Fruit fly (Drosophila melanogaster) whole organism, embryonic: ENCODE data around the gene CG14174.

Experiments
- Aef1 ChIP-seq: fragments of 200-800 bp; sonication (Bioruptor generic); IDR thresholded peaks from 3 replicates; pipeline ENCODE4 v1.3.6; 2022; ENCODE audit warnings: missing biosample characterization, missing genetic modification characterization
- B-H2 ChIP-seq: fragments of 200-800 bp; sonication (Bioruptor generic); optimal IDR thresholded peaks from 2 replicates; lab custom pipeline; 2018; ENCODE audit warnings: missing biosample characterization, mild to moderate bottlenecking, missing genetic modification characterization
- C15 ChIP-seq: fragments of 200-800 bp; sonication (Bioruptor generic); IDR thresholded peaks from 3 replicates; pipeline ENCODE4 v1.3.6; 2022; ENCODE audit warnings: missing biosample characterization, missing genetic modification characterization
- CG11247 ChIP-seq: fragments of 200-800 bp; sonication (Bioruptor generic); IDR thresholded peaks from 2 replicates; pipeline ENCODE4 v1.3.6; 2022; ENCODE audit warnings: missing biosample characterization, missing genetic modification characterization
- CG11456 ChIP-seq: fragments of 200-800 bp; sonication (Bioruptor generic); IDR thresholded peaks from 3 replicates; pipeline ENCODE4 v1.3.6; 2022; ENCODE audit warnings: missing biosample characterization, missing genetic modification characterization
- CG11723 ChIP-seq: fragments of 200-800 bp; sonication (Bioruptor generic); optimal IDR thresholded peaks from 2 replicates; lab custom pipeline; 2017; ENCODE audit warnings: missing biosample characterization, mild to moderate bottlenecking, missing genetic modification characterization
- CG12104 ChIP-seq: fragments of 200-800 bp; sonication (Bioruptor generic); optimal IDR thresholded peaks from 3 replicates; lab custom pipeline; 2016; ENCODE audit warnings: missing biosample characterization, missing genetic modification characterization
- CG12769 ChIP-seq: fragments of 200-800 bp; sonication (Bioruptor generic); optimal IDR thresholded peaks from 2 replicates; lab custom pipeline; 2019; ENCODE audit warnings: missing biosample characterization, mild to moderate bottlenecking, missing genetic modification characterization, moderate library complexity
- CG13775 ChIP-seq: fragments of 200-800 bp; sonication (Bioruptor generic); optimal IDR thresholded peaks from 3 replicates; lab custom pipeline; 2017; ENCODE audit warnings: missing biosample characterization, mild to moderate bottlenecking, missing genetic modification characterization
- CG14050 ChIP-seq: fragments of 200-800 bp; sonication (Bioruptor generic); IDR thresholded peaks from 3 replicates; pipeline ENCODE4 v1.3.6; 2022; ENCODE audit warnings: missing biosample characterization, missing genetic modification characterization
- CG14667 ChIP-seq: fragments of 200-800 bp; sonication (Bioruptor generic); IDR thresholded peaks from 2 replicates; pipeline ENCODE4 v1.3.6; 2022; ENCODE audit warnings: missing biosample characterization, missing genetic modification characterization
- CG1603 ChIP-seq: fragments of 200-800 bp; sonication (Bioruptor generic); optimal IDR thresholded peaks from 2 replicates; lab custom pipeline; 2019; ENCODE audit warnings: missing biosample characterization, mild to moderate bottlenecking, missing genetic modification characterization, moderate library complexity
- CG1832 ChIP-seq: fragments of 200-800 bp; sonication (Bioruptor generic); optimal IDR thresholded peaks from 2 replicates; lab custom pipeline; 2017; ENCODE audit warnings: missing biosample characterization, mild to moderate bottlenecking, missing genetic modification characterization, inconsistent platforms
- CG18764 ChIP-seq: fragments of 200-800 bp; sonication (Bioruptor generic); optimal IDR thresholded peaks from 3 replicates; lab custom pipeline; 2016; ENCODE audit warnings: missing biosample characterization, missing genetic modification characterization
- CG3065 ChIP-seq: fragments of 200-800 bp; sonication (Bioruptor generic); optimal IDR thresholded peaks from 2 replicates; lab custom pipeline; 2016; ENCODE audit warnings: missing biosample characterization, missing genetic modification characterization
- CG3163 ChIP-seq: fragments of 200-800 bp; sonication (Bioruptor generic); optimal IDR thresholded peaks from 3 replicates; lab custom pipeline; 2016; ENCODE audit warnings: missing biosample characterization, missing genetic modification characterization
- CG3838 ChIP-seq: fragments of 200-800 bp; sonication (Bioruptor generic); optimal IDR thresholded peaks from 3 replicates; lab custom pipeline; 2016; ENCODE audit warnings: missing biosample characterization, missing genetic modification characterization
- CG4282 ChIP-seq: fragments of 200-800 bp; sonication (Bioruptor generic); optimal IDR thresholded peaks from 2 replicates; lab custom pipeline; 2016; ENCODE audit warnings: missing biosample characterization, missing genetic modification characterization
- CG6272 ChIP-seq: fragments of 200-800 bp; sonication (Bioruptor generic); IDR thresholded peaks from 2 replicates; pipeline ENCODE4 v1.3.6; 2022; ENCODE audit warnings: missing biosample characterization, missing genetic modification characterization
- CG6654 ChIP-seq: fragments of 200-800 bp; sonication (Bioruptor generic); optimal IDR thresholded peaks from 2 replicates; lab custom pipeline; 2017; ENCODE audit warnings: missing biosample characterization, mild to moderate bottlenecking, missing genetic modification characterization
- CG6813 ChIP-seq: fragments of 200-800 bp; sonication (Bioruptor generic); optimal IDR thresholded peaks from 2 replicates; lab custom pipeline; 2017; ENCODE audit warnings: missing biosample characterization, missing genetic modification characterization, mild to moderate bottlenecking, moderate library complexity, missing genetic modification reagents
- CG7556 ChIP-seq: fragments of 200-800 bp; sonication (Bioruptor generic); optimal IDR thresholded peaks from 2 replicates; lab custom pipeline; 2017; ENCODE audit warnings: missing biosample characterization, mild to moderate bottlenecking, missing genetic modification characterization
- CG8388 ChIP-seq: fragments of 200-800 bp; sonication (Bioruptor generic); optimal IDR thresholded peaks from 2 replicates; lab custom pipeline; 2019; ENCODE audit warnings: missing biosample characterization, mild to moderate bottlenecking, missing genetic modification characterization, moderate library complexity
- CG9609 ChIP-seq: fragments of 200-800 bp; sonication (Bioruptor generic); optimal IDR thresholded peaks from 3 replicates; lab custom pipeline; 2016; ENCODE audit warnings: missing biosample characterization, missing genetic modification characterization
- CG9876 ChIP-seq: fragments of 200-800 bp; sonication (Bioruptor generic); optimal IDR thresholded peaks from 2 replicates; lab custom pipeline; 2016; ENCODE audit warnings: missing biosample characterization, missing genetic modification characterization
- CkIIα-i1 ChIP-seq: fragments of 200-800 bp; sonication (Bioruptor generic); IDR thresholded peaks from 2 replicates; pipeline ENCODE4 v1.3.6; 2022; ENCODE audit warnings: missing biosample characterization, missing genetic modification characterization
- D19B ChIP-seq: fragments of 200-800 bp; sonication (Bioruptor generic); optimal IDR thresholded peaks from 2 replicates; lab custom pipeline; 2017; ENCODE audit warnings: missing biosample characterization, mild to moderate bottlenecking, missing genetic modification characterization
- HmgD ChIP-seq: fragments of 200-800 bp; sonication (Bioruptor generic); optimal IDR thresholded peaks from 3 replicates; lab custom pipeline; 2016; ENCODE audit warnings: missing biosample characterization, missing genetic modification characterization
- HmgZ ChIP-seq: fragments of 200-800 bp; sonication (Bioruptor generic); optimal IDR thresholded peaks from 2 replicates; lab custom pipeline; 2018; ENCODE audit warnings: missing biosample characterization, mild to moderate bottlenecking, missing genetic modification characterization
- PHDP ChIP-seq: fragments of 200-800 bp; sonication (Bioruptor generic); optimal IDR thresholded peaks from 3 replicates; lab custom pipeline; 2018; ENCODE audit warnings: missing biosample characterization, mild to moderate bottlenecking, missing genetic modification characterization, moderate library complexity
- Ssrp ChIP-seq: fragments of 200-800 bp; sonication (Bioruptor generic); optimal IDR thresholded peaks from 2 replicates; lab custom pipeline; 2018; ENCODE audit warnings: missing biosample characterization, mild to moderate bottlenecking, missing genetic modification characterization, moderate library complexity
- cas ChIP-seq: fragments of 200-800 bp; sonication (Bioruptor generic); IDR thresholded peaks from 2 replicates; pipeline ENCODE4 v1.3.6; 2022; ENCODE audit warnings: missing biosample characterization, missing genetic modification characterization
- danr ChIP-seq: fragments of 200-800 bp; sonication (Bioruptor generic); IDR thresholded peaks from 2 replicates; pipeline ENCODE4 v1.3.6; 2022; ENCODE audit warnings: missing biosample characterization, missing genetic modification characterization
- ewg ChIP-seq: fragments of 200-800 bp; sonication (Bioruptor generic); optimal IDR thresholded peaks from 3 replicates; lab custom pipeline; 2017; ENCODE audit warnings: mild to moderate bottlenecking, missing biosample characterization, missing genetic modification reagents, missing genetic modification characterization
- gfzf ChIP-seq: fragments of 200-800 bp; sonication (Bioruptor generic); optimal IDR thresholded peaks from 2 replicates; lab custom pipeline; 2016; ENCODE audit warnings: missing biosample characterization, mild to moderate bottlenecking, missing genetic modification characterization, moderate library complexity
- hth ChIP-seq: fragments of >200 bp; optimal IDR thresholded peaks from 2 replicates; lab custom pipeline; 2017; ENCODE audit warnings: inconsistent platforms
- jing ChIP-seq: fragments of 200-800 bp; sonication (Bioruptor generic); optimal IDR thresholded peaks from 2 replicates; lab custom pipeline; 2018; ENCODE audit warnings: missing biosample characterization, mild to moderate bottlenecking, missing genetic modification characterization
- lab ChIP-seq: fragments of 200-800 bp; sonication (Bioruptor generic); optimal IDR thresholded peaks from 3 replicates; lab custom pipeline; 2017; ENCODE audit warnings: missing biosample characterization, missing genetic modification characterization, mild to moderate bottlenecking, moderate library complexity, missing genetic modification reagents
- lbe ChIP-seq: fragments of 200-800 bp; sonication (Bioruptor generic); optimal IDR thresholded peaks from 2 replicates; lab custom pipeline; 2016; ENCODE audit warnings: missing biosample characterization, mild to moderate bottlenecking, missing genetic modification characterization
- odd ChIP-seq: fragments of 200-800 bp; sonication (Bioruptor generic); optimal IDR thresholded peaks from 2 replicates; lab custom pipeline; 2017; ENCODE audit warnings: missing biosample characterization, mild to moderate bottlenecking, missing genetic modification characterization
- org-1 ChIP-seq: fragments of 200-800 bp; sonication (Bioruptor generic); optimal IDR thresholded peaks from 2 replicates; lab custom pipeline; 2017; ENCODE audit warnings: missing biosample characterization, missing genetic modification characterization
- pan ChIP-seq, 4 experiments: fragments of >200 bp in 3 of 4; fragments of 200-800 bp in 1 of 4; sonication (Bioruptor generic) in 1 of 4; optimal IDR thresholded peaks in 3 of 4; IDR thresholded peaks in 1 of 4; 2 replicates each; pipeline versions ENCODE4 v1.3.6 to Lab custom; 2017 to 2022; ENCODE audit warnings: missing biosample characterization in 2 of 4, missing genetic modification characterization in 2 of 4, mixed read lengths in 1 of 4
- pita ChIP-seq: fragments of 200-800 bp; sonication (Bioruptor generic); optimal IDR thresholded peaks from 2 replicates; lab custom pipeline; 2017; ENCODE audit warnings: missing biosample characterization, mild to moderate bottlenecking, missing genetic modification characterization
- pros ChIP-seq: fragments of 200-800 bp; sonication (Bioruptor generic); optimal IDR thresholded peaks from 3 replicates; lab custom pipeline; 2019; ENCODE audit warnings: missing biosample characterization, mild to moderate bottlenecking, missing genetic modification characterization, moderate library complexity
- sd ChIP-seq: fragments of 200-800 bp; sonication (Bioruptor generic); optimal IDR thresholded peaks from 3 replicates; lab custom pipeline; 2018; ENCODE audit warnings: missing biosample characterization, mild to moderate bottlenecking, missing genetic modification characterization, moderate library complexity
- sens-2 ChIP-seq: fragments of 200-800 bp; sonication (Bioruptor generic); IDR thresholded peaks from 2 replicates; pipeline ENCODE4 v1.3.6; 2022; ENCODE audit warnings: missing biosample characterization, missing genetic modification characterization
- sim ChIP-seq: fragments of 200-800 bp; sonication (Bioruptor generic); IDR thresholded peaks from 2 replicates; pipeline ENCODE4 v1.3.6; 2022; ENCODE audit warnings: missing biosample characterization, missing genetic modification characterization
- tna ChIP-seq: fragments of 200-800 bp; sonication (Bioruptor generic); IDR thresholded peaks from 2 replicates; pipeline ENCODE4 v1.3.6; 2022; ENCODE audit warnings: missing biosample characterization, missing genetic modification characterization; ENCODE audit not compliant: partially characterized antibody
- ttk ChIP-seq: fragments of 200-800 bp; sonication (Bioruptor generic); IDR thresholded peaks from 2 replicates; pipeline ENCODE4 v2.1.2; 2022; ENCODE audit warnings: missing biosample characterization, missing genetic modification characterization
- unpg ChIP-seq: fragments of 200-800 bp; sonication (Bioruptor generic); optimal IDR thresholded peaks from 3 replicates; lab custom pipeline; 2018; ENCODE audit warnings: missing biosample characterization, mild to moderate bottlenecking, missing genetic modification characterization, moderate library complexity
- zfh2 ChIP-seq: fragments of 200-800 bp; sonication (Bioruptor generic); optimal IDR thresholded peaks from 2 replicates; lab custom pipeline; 2016; ENCODE audit warnings: missing biosample characterization, missing genetic modification characterization

The CG14174 gene

DNA sequence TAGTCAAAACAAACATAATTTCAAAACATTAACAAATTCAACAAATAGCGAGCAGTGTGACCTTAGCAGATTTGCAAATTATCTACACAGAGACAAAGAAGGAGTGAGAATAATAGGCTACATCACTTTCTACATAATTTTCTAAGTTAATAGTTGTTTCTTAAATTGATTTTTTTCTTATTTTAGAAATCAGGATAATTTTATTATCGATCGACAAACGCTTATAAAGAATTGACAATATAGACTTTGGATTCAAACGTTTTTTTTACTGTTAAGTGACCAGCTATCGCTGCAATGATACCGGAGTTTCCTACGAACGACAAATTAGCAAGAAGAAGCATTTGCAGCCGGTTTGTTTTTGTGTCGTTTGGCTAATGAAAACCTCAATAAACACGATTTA is 4.0 kb downstream of the CG14174 start, which contains the start of the genes nbs and defl (continued):
- no peak for TF ChIP-seq pan (optimal IDR thresholded peaks at IDR 0.05; lab: Kevin White, UChicago)
- TF ChIP-seq pan (GFP tag; optimal IDR thresholded peaks at IDR 0.05 in 1 of 2, IDR thresholded peaks at IDR 0.05 in 1 of 2), result peak in 1 of 2 experiments; percentile 79
- no peak for TF ChIP-seq CG4282 (GFP tag; lab: Kevin White, UChicago)
- TF ChIP-seq pita (GFP tag; lab: Kevin White, UChicago), result no peak
- TF ChIP-seq CG9609, result peak; percentile 42
- TF ChIP-seq CG13775 (GFP tag; lab: Kevin White, UChicago), result peak; percentile 39
- TF ChIP-seq danr (GFP tag; lab: Robert Waterston, UW), result peak; percentile 44; the same call in 1 of the 2 replicates
- TF ChIP-seq sens-2, result no peak
- TF ChIP-seq CG6272, result peak; percentile 83
- no peak for TF ChIP-seq org-1
- TF ChIP-seq D19B (GFP tag; lab: Kevin White, UChicago), result no peak
- TF ChIP-seq C15 (GFP tag; lab: Robert Waterston, UW), result peak; percentile 29; the same call in 1 of the 3 replicates
- no peak for TF ChIP-seq pros (GFP tag; lab: Kevin White, UChicago)
- peak; percentile 59 for TF ChIP-seq Ssrp (tag; lab: Kevin White, UChicago)
- TF ChIP-seq CG14667 (GFP tag; lab: Robert Waterston, UW), result peak; percentile 76
- TF ChIP-seq cas, result 0 out of 2 replicates have a peak, but pooled peaks have one; percentile 36
- TF ChIP-seq sd, result no peak
- no peak for TF ChIP-seq CG12769 (tag; lab: Kevin White, UChicago)
- TF ChIP-seq gfzf, result peak; percentile 63
- TF ChIP-seq HmgD, result peak; percentile 37
- peak; percentile 66 for TF ChIP-seq lbe
- TF ChIP-seq CG11456 (GFP tag; lab: Robert Waterston, UW), result peak; percentile 58; the same call in 1 of the 3 replicates
- TF ChIP-seq CG3065, result peak; percentile 32
- no peak for TF ChIP-seq jing
- peak; percentile 77 for TF ChIP-seq zfh2 (GFP tag; lab: Kevin White, UChicago)
- TF ChIP-seq CG11247 (GFP tag; lab: Robert Waterston, UW), result peak; percentile 71
- peak; percentile 40 for TF ChIP-seq CG3838 (GFP tag; lab: Kevin White, UChicago)
- no peak for TF ChIP-seq CG1832 (GFP tag; lab: Kevin White, UChicago)
- TF ChIP-seq CG8388 (GFP tag; lab: Kevin White, UChicago), result peak; percentile 23
- TF ChIP-seq CG18764 (GFP tag; lab: Kevin White, UChicago), result peak; percentile 57
- no peak for TF ChIP-seq CkIIα-i1 (GFP tag; lab: Robert Waterston, UW)
- TF ChIP-seq PHDP, result peak; percentile 56
- no peak for TF ChIP-seq CG1603 (tag; lab: Kevin White, UChicago)
- TF ChIP-seq tna (GFP tag; lab: Robert Waterston, UW), result no peak
- peak; percentile 37 for TF ChIP-seq CG7556 (GFP tag; lab: Kevin White, UChicago)
- no peak for TF ChIP-seq lab (GFP tag; lab: Kevin White, UChicago)
- TF ChIP-seq CG11723 (GFP tag; lab: Kevin White, UChicago), result no peak
- peak; percentile 6 for TF ChIP-seq CG3163 (GFP tag; lab: Kevin White, UChicago)
- peak; percentile 53 for TF ChIP-seq CG12104 (GFP tag; lab: Kevin White, UChicago)
- peak; percentile 60 for TF ChIP-seq B-H2 (GFP tag; lab: Kevin White, UChicago)
- no peak for TF ChIP-seq sim
- no peak for TF ChIP-seq hth (lab: Kevin White, UChicago)
- no peak for TF ChIP-seq CG6813
- TF ChIP-seq odd, result no peak
- peak; percentile 74 for TF ChIP-seq Aef1
- TF ChIP-seq HmgZ (tag; lab: Kevin White, UChicago), result peak; percentile 58
- peak; percentile 55 for TF ChIP-seq CG9876
- TF ChIP-seq CG6654 (GFP tag; lab: Kevin White, UChicago), result no peak
- TF ChIP-seq unpg, result no peak
- TF ChIP-seq ewg (GFP tag; lab: Kevin White, UChicago), result no peak
- TF ChIP-seq ttk (GFP tag; lab: Robert Waterston, UW), result peak; percentile 61
- peak; percentile 43; the same call in 1 of the 3 replicates for TF ChIP-seq CG14050 (GFP tag; lab: Robert Waterston, UW)
